Worm (Caenorhabditis elegans) whole organism, early embryonic: Measurements from ENCODE around the gene srh-55.

Experiments used
- F13C5.2 ChIP-seq: sonication (generic microtip); optimal IDR thresholded peaks from 2 replicates; lab custom pipeline; 2017; ENCODE audit warnings: mild to moderate bottlenecking, missing genetic modification characterization, inconsistent platforms, missing compliant biosample characterization
- aly-1 ChIP-seq: sonication (generic microtip); optimal IDR thresholded peaks from 2 replicates; lab custom pipeline; 2016; ENCODE audit warnings: missing genetic modification characterization, missing compliant biosample characterization
- ama-1 ChIP-seq: fragments of 150-350 bp; optimal IDR thresholded peaks from 2 replicates; lab custom pipeline; 2014
- hnd-1 ChIP-seq: sonication (generic microtip); optimal IDR thresholded peaks from 2 replicates; lab custom pipeline; 2016; ENCODE audit warnings: missing genetic modification characterization, missing compliant biosample characterization
- scrt-1 ChIP-seq: fragments of 200-800 bp; sonication (Bioruptor generic); IDR thresholded peaks from 2 replicates; pipeline ENCODE4 v1.3.6; 2022; ENCODE audit warnings: missing genetic modification characterization, missing compliant biosample characterization

DNA sequence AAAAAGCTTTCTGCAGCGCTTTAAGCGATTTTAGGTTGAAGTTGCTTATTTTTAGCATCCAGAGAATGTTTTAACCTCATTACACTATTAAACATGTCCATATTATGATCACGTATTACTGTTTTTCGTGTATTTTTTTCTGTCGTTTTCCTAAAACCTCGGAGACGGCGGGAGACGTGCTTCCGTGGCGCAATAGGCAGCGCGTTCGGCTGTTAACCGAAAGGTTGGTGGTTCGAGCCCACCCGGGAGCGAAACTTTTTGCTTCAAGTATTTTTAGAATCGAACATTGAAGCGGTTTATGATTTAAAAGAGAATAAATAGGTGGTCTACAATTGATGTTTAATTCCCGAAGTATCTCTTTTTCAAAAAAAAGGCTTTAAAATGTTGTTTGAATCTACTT lies 3.1 kb downstream of the srh-55 start:
- TF ChIP-seq ama-1, result no peak
- TF ChIP-seq aly-1 (tag; lab: Kevin White, UChicago), result no peak
- no peak for TF ChIP-seq scrt-1 (GFP tag; lab: Robert Waterston, UW)
- TF ChIP-seq F13C5.2 (tag; lab: Kevin White, UChicago), result no peak
- no peak for TF ChIP-seq hnd-1 (tag; lab: Kevin White, UChicago)
